Fruit fly (Drosophila melanogaster) whole organism, embryonic: ENCODE measurements around the gene CG1840.

Source experiments
- Aef1 ChIP-seq: fragments of 200-800 bp; sonication (Bioruptor generic); IDR thresholded peaks from 3 replicates; pipeline ENCODE4 v1.3.6; 2022; ENCODE audit warnings: missing biosample characterization, missing genetic modification characterization
- BEAF-32 ChIP-seq: fragments of 200-800 bp; sonication (Bioruptor generic); optimal IDR thresholded peaks from 3 replicates; lab custom pipeline; 2017; ENCODE audit warnings: missing biosample characterization, missing genetic modification characterization, mild to moderate bottlenecking, moderate library complexity, missing genetic modification reagents
- C15 ChIP-seq: fragments of 200-800 bp; sonication (Bioruptor generic); IDR thresholded peaks from 3 replicates; pipeline ENCODE4 v1.3.6; 2022; ENCODE audit warnings: missing biosample characterization, missing genetic modification characterization
- CG10366 ChIP-seq: fragments of 200-800 bp; sonication (Bioruptor generic); IDR thresholded peaks from 2 replicates; pipeline ENCODE4 v1.3.6; 2022; ENCODE audit warnings: missing biosample characterization, missing genetic modification characterization
- CG10979 ChIP-seq: fragments of 200-800 bp; sonication (Bioruptor generic); optimal IDR thresholded peaks from 2 replicates; lab custom pipeline; 2018; ENCODE audit warnings: missing biosample characterization, mild to moderate bottlenecking, missing genetic modification characterization, moderate library complexity
- CG11696 ChIP-seq: fragments of 200-800 bp; sonication (Bioruptor generic); IDR thresholded peaks from 2 replicates; pipeline ENCODE4 v1.3.6; 2022; ENCODE audit warnings: missing biosample characterization, missing genetic modification characterization
- CG13775 ChIP-seq: fragments of 200-800 bp; sonication (Bioruptor generic); optimal IDR thresholded peaks from 3 replicates; lab custom pipeline; 2017; ENCODE audit warnings: missing biosample characterization, mild to moderate bottlenecking, missing genetic modification characterization
- CG1529 ChIP-seq: fragments of 200-800 bp; sonication (Bioruptor generic); optimal IDR thresholded peaks from 3 replicates; lab custom pipeline; 2018; ENCODE audit warnings: missing biosample characterization, missing genetic modification characterization
- CG1603 ChIP-seq: fragments of 200-800 bp; sonication (Bioruptor generic); optimal IDR thresholded peaks from 2 replicates; lab custom pipeline; 2019; ENCODE audit warnings: missing biosample characterization, mild to moderate bottlenecking, missing genetic modification characterization, moderate library complexity
- CG1647 ChIP-seq: fragments of 200-800 bp; sonication (Bioruptor generic); optimal IDR thresholded peaks from 3 replicates; lab custom pipeline; 2016; ENCODE audit warnings: missing biosample characterization, missing genetic modification characterization
- CG17802 ChIP-seq: fragments of 200-800 bp; sonication (Bioruptor generic); optimal IDR thresholded peaks from 2 replicates; lab custom pipeline; 2018; ENCODE audit warnings: missing biosample characterization, mild to moderate bottlenecking, missing genetic modification characterization, moderate library complexity
- CG18764 ChIP-seq: fragments of 200-800 bp; sonication (Bioruptor generic); optimal IDR thresholded peaks from 3 replicates; lab custom pipeline; 2016; ENCODE audit warnings: missing biosample characterization, missing genetic modification characterization
- CG2120 ChIP-seq: fragments of 200-800 bp; sonication (Bioruptor generic); optimal IDR thresholded peaks from 3 replicates; lab custom pipeline; 2016; ENCODE audit warnings: missing biosample characterization, missing genetic modification characterization
- CG2678 ChIP-seq: fragments of 200-800 bp; sonication (Bioruptor generic); optimal IDR thresholded peaks from 3 replicates; lab custom pipeline; 2019; ENCODE audit warnings: missing biosample characterization, mild to moderate bottlenecking, missing genetic modification characterization, moderate library complexity
- CG30020 ChIP-seq: fragments of 200-800 bp; optimal IDR thresholded peaks from 2 replicates; lab custom pipeline; 2019; ENCODE audit warnings: missing biosample characterization, mild to moderate bottlenecking, missing genetic modification characterization, moderate library complexity
- CG33213 ChIP-seq: fragments of 200-800 bp; sonication (Bioruptor generic); optimal IDR thresholded peaks from 3 replicates; lab custom pipeline; 2016; ENCODE audit warnings: missing biosample characterization, missing genetic modification characterization
- CG34422 ChIP-seq: fragments of 200-800 bp; sonication (Bioruptor generic); IDR thresholded peaks from 3 replicates; pipeline ENCODE4 v1.3.6; 2022; ENCODE audit warnings: missing biosample characterization, missing genetic modification characterization
- CG3726 ChIP-seq: fragments of 200-800 bp; sonication (Bioruptor generic); IDR thresholded peaks from 3 replicates; pipeline ENCODE4, ENCODE4 v1.3.6; 2022; ENCODE audit warnings: missing biosample characterization, missing genetic modification characterization
- CG4282 ChIP-seq: fragments of 200-800 bp; sonication (Bioruptor generic); optimal IDR thresholded peaks from 2 replicates; lab custom pipeline; 2016; ENCODE audit warnings: missing biosample characterization, missing genetic modification characterization
- CG4617 ChIP-seq: fragments of 200-800 bp; sonication (Bioruptor generic); optimal IDR thresholded peaks from 3 replicates; lab custom pipeline; 2016; ENCODE audit warnings: missing biosample characterization, missing genetic modification characterization, borderline replicate concordance
- CG6791 ChIP-seq: fragments of 200-800 bp; sonication (Bioruptor generic); IDR thresholded peaks from 3 replicates; pipeline ENCODE4 v1.3.6; 2022; ENCODE audit warnings: missing biosample characterization, missing genetic modification characterization; ENCODE audit not compliant: partially characterized antibody
- CkIIα-i1 ChIP-seq: fragments of 200-800 bp; sonication (Bioruptor generic); IDR thresholded peaks from 2 replicates; pipeline ENCODE4 v1.3.6; 2022; ENCODE audit warnings: missing biosample characterization, missing genetic modification characterization
- Dip3 ChIP-seq: fragments of 200-800 bp; sonication (Bioruptor generic); optimal IDR thresholded peaks from 3 replicates; lab custom pipeline; 2016; ENCODE audit warnings: missing biosample characterization, missing genetic modification characterization
- Fer1 ChIP-seq: fragments of 200-800 bp; sonication (Bioruptor generic); optimal IDR thresholded peaks from 2 replicates; lab custom pipeline; 2017; ENCODE audit warnings: missing biosample characterization, mild to moderate bottlenecking, missing genetic modification characterization
- HHEX ChIP-seq: fragments of 200-800 bp; sonication (Bioruptor generic); optimal IDR thresholded peaks from 3 replicates; lab custom pipeline; 2017; ENCODE audit warnings: missing biosample characterization, mild to moderate bottlenecking, missing genetic modification characterization, missing genetic modification reagents
- Hr78 ChIP-seq, 2 experiments: fragments of 200-800 bp in 1 of 2; fragments of >200 bp in 1 of 2; sonication (Bioruptor generic) in 1 of 2; optimal IDR thresholded peaks; 2 replicates each; lab custom pipeline; 2017 to 2019; ENCODE audit warnings: missing biosample characterization in 2 of 2, missing genetic modification characterization in 2 of 2, mild to moderate bottlenecking in 1 of 2, moderate library complexity in 1 of 2
- Jarid2 ChIP-seq: fragments of 200-800 bp; sonication (Bioruptor generic); optimal IDR thresholded peaks from 3 replicates; lab custom pipeline; 2017; ENCODE audit warnings: mild to moderate bottlenecking, missing biosample characterization, missing genetic modification reagents, missing genetic modification characterization
- Kr ChIP-seq: fragments of 200-800 bp; sonication (Bioruptor generic); optimal IDR thresholded peaks from 2 replicates; lab custom pipeline; 2017; ENCODE audit warnings: missing biosample characterization, mild to moderate bottlenecking, missing genetic modification characterization
- Max ChIP-seq: fragments of 200-800 bp; sonication (Bioruptor generic); optimal IDR thresholded peaks from 2 replicates; lab custom pipeline; 2016; ENCODE audit warnings: missing biosample characterization, mild to moderate bottlenecking, missing genetic modification characterization
- Med ChIP-seq: fragments of 200-800 bp; sonication (Bioruptor generic); peaks from one replicate; lab custom pipeline; 2016; ENCODE audit warnings: missing biosample characterization, missing genetic modification characterization, mild to moderate bottlenecking, inconsistent platforms, moderate library complexity
- NK7.1 ChIP-seq: fragments of 200-800 bp; sonication (Bioruptor generic); optimal IDR thresholded peaks from 3 replicates; lab custom pipeline; 2016; ENCODE audit warnings: missing biosample characterization, missing genetic modification characterization
- Rfx ChIP-seq: fragments of 200-800 bp; sonication (Bioruptor generic); IDR thresholded peaks from 2 replicates; pipeline ENCODE4 v1.3.6; 2022; ENCODE audit warnings: missing biosample characterization, missing genetic modification characterization
- Scr ChIP-seq: fragments of 200-800 bp; sonication (Bioruptor generic); IDR thresholded peaks from 2 replicates; pipeline ENCODE4 v1.3.6; 2022; ENCODE audit warnings: missing biosample characterization, missing genetic modification characterization; ENCODE audit not compliant: partially characterized antibody
- Trl ChIP-seq, 3 experiments: fragments of >200 bp in 2 of 3; fragments of 200-800 bp in 1 of 3; sonication (Bioruptor generic) in 1 of 3; optimal IDR thresholded peaks; 2 replicates in 1 of 3; 3 replicates in 2 of 3; lab custom pipeline; 2016 to 2017; ENCODE audit warnings: missing biosample characterization in 1 of 3, missing genetic modification characterization in 1 of 3
- bab2 ChIP-seq: fragments of 200-800 bp; sonication (Bioruptor generic); optimal IDR thresholded peaks from 2 replicates; lab custom pipeline; 2016; ENCODE audit warnings: missing biosample characterization, missing genetic modification characterization
- cato ChIP-seq: fragments of 200-800 bp; sonication (Bioruptor generic); optimal IDR thresholded peaks from 2 replicates; lab custom pipeline; 2016; ENCODE audit warnings: missing biosample characterization, missing genetic modification characterization, borderline replicate concordance
- cg ChIP-seq: fragments of 200-800 bp; sonication (Bioruptor generic); optimal IDR thresholded peaks from 3 replicates; lab custom pipeline; 2019; ENCODE audit warnings: missing biosample characterization, mild to moderate bottlenecking, missing genetic modification characterization, moderate library complexity
- da ChIP-seq: fragments of 200-800 bp; sonication (Bioruptor generic); optimal IDR thresholded peaks from 2 replicates; lab custom pipeline; 2016; ENCODE audit warnings: missing biosample characterization, missing genetic modification characterization
- fd96Cb ChIP-seq: fragments of 200-800 bp; sonication (Bioruptor generic); optimal IDR thresholded peaks from 2 replicates; lab custom pipeline; 2018; ENCODE audit warnings: missing biosample characterization, mild to moderate bottlenecking, missing genetic modification characterization, moderate library complexity
- ftz-f1 ChIP-seq: fragments of 200-800 bp; sonication (Bioruptor generic); optimal IDR thresholded peaks from 2 replicates; lab custom pipeline; 2016; ENCODE audit warnings: missing biosample characterization, missing genetic modification characterization
- gsb-n ChIP-seq: fragments of 200-800 bp; sonication (Bioruptor generic); optimal IDR thresholded peaks from 3 replicates; lab custom pipeline; 2018; ENCODE audit warnings: missing biosample characterization, mild to moderate bottlenecking, missing genetic modification characterization
- hbn ChIP-seq: fragments of 200-800 bp; sonication (Bioruptor generic); IDR thresholded peaks from 2 replicates; pipeline ENCODE4 v1.3.6; 2022; ENCODE audit warnings: missing biosample characterization, missing genetic modification characterization; ENCODE audit not compliant: partially characterized antibody
- kay ChIP-seq: fragments of 200-800 bp; sonication (Bioruptor generic); optimal IDR thresholded peaks from 2 replicates; lab custom pipeline; 2016; ENCODE audit warnings: missing biosample characterization, missing genetic modification characterization
- lov ChIP-seq, 2 experiments: fragments of 200-800 bp in 1 of 2; fragments of >200 bp in 1 of 2; sonication (Bioruptor generic) in 1 of 2; IDR thresholded peaks in 1 of 2; optimal IDR thresholded peaks in 1 of 2; 2 replicates in 1 of 2; 3 replicates in 1 of 2; pipeline versions ENCODE4 v1.3.6 to Lab custom; 2017 to 2022; ENCODE audit warnings: missing biosample characterization in 1 of 2, missing genetic modification characterization in 1 of 2
- pum ChIP-seq: fragments of 200-800 bp; sonication (Bioruptor generic); optimal IDR thresholded peaks from 2 replicates; lab custom pipeline; 2016; ENCODE audit warnings: missing biosample characterization, missing genetic modification characterization
- sens-2 ChIP-seq: fragments of 200-800 bp; sonication (Bioruptor generic); IDR thresholded peaks from 2 replicates; pipeline ENCODE4 v1.3.6; 2022; ENCODE audit warnings: missing biosample characterization, missing genetic modification characterization
- shn ChIP-seq: fragments of 200-800 bp; sonication (Bioruptor generic); optimal IDR thresholded peaks from 3 replicates; lab custom pipeline; 2016; ENCODE audit warnings: missing biosample characterization, missing genetic modification characterization
- slbo ChIP-seq: fragments of 200-800 bp; sonication (Bioruptor generic); IDR thresholded peaks from 2 replicates; pipeline ENCODE4 v1.3.6; 2022; ENCODE audit warnings: missing biosample characterization, missing genetic modification characterization
- ttk ChIP-seq: fragments of 200-800 bp; sonication (Bioruptor generic); IDR thresholded peaks from 2 replicates; pipeline ENCODE4 v2.1.2; 2022; ENCODE audit warnings: missing biosample characterization, missing genetic modification characterization
- vfl ChIP-seq: fragments of 200-800 bp; sonication (Bioruptor generic); optimal IDR thresholded peaks from 2 replicates; lab custom pipeline; 2016; ENCODE audit warnings: missing biosample characterization, missing genetic modification characterization

Gene CG1840

DNA sequence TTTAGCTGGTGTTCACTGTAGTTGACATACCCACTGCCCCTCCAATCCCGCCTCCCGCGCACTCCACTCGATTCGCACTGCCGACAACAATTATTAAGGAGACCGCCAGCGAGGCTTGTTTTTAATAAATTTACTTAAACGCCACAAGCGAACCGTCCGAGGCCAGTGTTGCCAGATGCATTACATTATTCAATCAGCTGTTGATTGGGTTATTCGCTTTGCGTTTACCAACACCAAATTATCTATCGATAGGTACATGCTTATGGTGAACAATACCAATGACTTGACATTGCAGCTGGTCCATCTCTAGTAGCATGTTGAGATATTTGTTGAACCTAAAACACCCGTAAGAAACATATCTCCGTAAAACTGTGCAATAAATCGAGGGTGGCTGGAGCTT lies 1.2 kb upstream of the CG1840 start, which contains the start of the genes CG10353 and SelG (continued):
- TF ChIP-seq cato (GFP tag; lab: Kevin White, UChicago) (no peak), cg (GFP tag; lab: Kevin White, UChicago) (no peak), CG18764 (peak; percentile 27), gsb-n (no peak), CG33213 (GFP tag; lab: Kevin White, UChicago) (peak; percentile 57), pum (GFP tag; lab: Kevin White, UChicago) (peak; percentile 21), CG2678 (tag; lab: Kevin White, UChicago) (peak; percentile 13), CG10366 (0 out of 2 replicates have a peak, but pooled peaks have one; percentile 11), kay (GFP tag; lab: Kevin White, UChicago) (no peak), HHEX (GFP tag; lab: Kevin White, UChicago) (peak; percentile 2), Rfx (peak; percentile 59), CG4282 (GFP tag; lab: Kevin White, UChicago) (no peak), vfl (GFP tag; lab: Kevin White, UChicago) (peak; percentile 49), CG1603 (tag; lab: Kevin White, UChicago) (peak; percentile 80), Med (GFP tag; lab: Kevin White, UChicago) (peak; percentile 94), ttk (GFP tag; lab: Robert Waterston, UW) (no peak), ftz-f1 (peak; percentile 61), Jarid2 (GFP tag; lab: Kevin White, UChicago) (peak; percentile 14), BEAF-32 (GFP tag; lab: Kevin White, UChicago) (peak; percentile 86), CG1647 (GFP tag; lab: Kevin White, UChicago) (peak; percentile 38), CG30020 (tag; lab: Kevin White, UChicago) (peak; percentile 28), Fer1 (peak; percentile 44), hbn (peak; percentile 86), CG17802 (tag; lab: Kevin White, UChicago) (no peak), NK7.1 (GFP tag; lab: Kevin White, UChicago) (peak; percentile 27), CG10979 (tag; lab: Kevin White, UChicago) (no peak), CG6791 (GFP tag; lab: Robert Waterston, UW) (peak; percentile 87), Hr78 (GFP tag; optimal IDR thresholded peaks at IDR 0.05; lab: Kevin White, UChicago) (no peak), fd96Cb (tag; lab: Kevin White, UChicago) (no peak), CG3726 (GFP tag; lab: Robert Waterston, UW) (no peak), Kr (no peak), shn (GFP tag; lab: Kevin White, UChicago) (no peak), lov (optimal IDR thresholded peaks at IDR 0.05; lab: Kevin White, UChicago) (no peak), lov (GFP tag; IDR thresholded peaks at IDR 0.05; lab: Robert Waterston, UW) (no peak), C15 (GFP tag; lab: Robert Waterston, UW) (no peak), CG13775 (no peak), CG1529 (GFP tag; lab: Kevin White, UChicago) (no peak), Aef1 (GFP tag; lab: Robert Waterston, UW) (no peak), Dip3 (peak; percentile 44), CG4617 (peak; percentile 71), CG11696 (GFP tag; lab: Robert Waterston, UW) (no peak), da (no peak), CG34422 (GFP tag; lab: Robert Waterston, UW) (no peak), Scr (GFP tag; lab: Robert Waterston, UW) (peak; percentile 80), Max (GFP tag; lab: Kevin White, UChicago) (peak; percentile 49), sens-2 (GFP tag; lab: Robert Waterston, UW) (no peak), CkIIα-i1 (GFP tag; lab: Robert Waterston, UW) (no peak), bab2 (GFP tag; lab: Kevin White, UChicago) (peak; percentile 37), CG2120 (GFP tag; lab: Kevin White, UChicago) (peak; percentile 75), Trl (optimal IDR thresholded peaks at IDR 0.05; lab: Kevin White, UChicago) (no peak), Trl (GFP tag; optimal IDR thresholded peaks at IDR 0.05; lab: Kevin White, UChicago) (peak; percentile 45), slbo (GFP tag; lab: Robert Waterston, UW) (peak; percentile 63)
